Worm (Caenorhabditis elegans) whole organism, L2 larva: ENCODE data around the gene T19C4.1.
A peak's percentile ranks its signal among the peaks of the same experiment; 100 is the strongest.

Experiments
- ama-1 ChIP-seq: fragments of 150-350 bp; optimal IDR thresholded peaks from 2 replicates; lab custom pipeline; 2018; ENCODE audit warnings: inconsistent platforms
- ceh-16 ChIP-seq: fragments of 150-350 bp; optimal IDR thresholded peaks from 2 replicates; lab custom pipeline; 2014; ENCODE audit warnings: missing biosample characterization, missing genetic modification characterization
- dmd-4 ChIP-seq: sonication (generic microtip); optimal IDR thresholded peaks from 2 replicates; lab custom pipeline; 2017; ENCODE audit warnings: missing biosample characterization, missing genetic modification characterization
- lin-13 ChIP-seq: fragments of 150-350 bp; optimal IDR thresholded peaks from 2 replicates; lab custom pipeline; 2014; ENCODE audit warnings: missing biosample characterization, missing genetic modification reagents, missing genetic modification characterization
- unc-62 ChIP-seq: fragments of 150-350 bp; optimal IDR thresholded peaks from 2 replicates; lab custom pipeline; 2014; ENCODE audit warnings: missing biosample characterization, missing genetic modification reagents, missing genetic modification characterization

- no peak for TF ChIP-seq lin-13 (GFP tag; lab: Kevin White, UChicago)
- TF ChIP-seq unc-62 (GFP tag; lab: Kevin White, UChicago): no peak
- TF ChIP-seq ceh-16: no peak
- peak; percentile 77 for TF ChIP-seq ama-1
- TF ChIP-seq dmd-4: no peak
These were observed 31.3 kb upstream of the T19C4.1 start for ce11 chrV:11118179-11118725.
